Worm (Caenorhabditis elegans) whole organism, late embryonic: ENCODE data around the gene M01B2.13.
"Not testable (repeated sequence)": the region's sequence is repeated elsewhere in the genome, so short reads cannot be mapped to it uniquely, and the experiment has no call there.

Experiments used
- C08G9.2 ChIP-seq: sonication (generic microtip); optimal IDR thresholded peaks from 2 replicates; lab custom pipeline; 2016; ENCODE audit warnings: mild to moderate bottlenecking, missing genetic modification characterization, moderate library complexity, missing compliant biosample characterization
- C38D4.7 ChIP-seq: fragments of 200-800 bp; sonication (Bioruptor generic); optimal IDR thresholded peaks from 2 replicates; lab custom pipeline; 2018; ENCODE audit warnings: mild to moderate bottlenecking, missing genetic modification characterization, moderate library complexity, missing compliant biosample characterization
- F13H6.1 ChIP-seq: sonication (generic microtip); optimal IDR thresholded peaks from 2 replicates; lab custom pipeline; 2016; ENCODE audit warnings: missing genetic modification characterization, missing compliant biosample characterization
- K02D7.2 ChIP-seq: sonication (generic microtip); optimal IDR thresholded peaks from 2 replicates; lab custom pipeline; 2017; ENCODE audit warnings: mild to moderate bottlenecking, missing genetic modification characterization, missing compliant biosample characterization
- K09A11.1 ChIP-seq: sonication (generic microtip); optimal IDR thresholded peaks from 2 replicates; lab custom pipeline; 2017; ENCODE audit warnings: antibody characterized with exemption, mild to moderate bottlenecking, missing genetic modification characterization, missing compliant biosample characterization; ENCODE audit not compliant: insufficient read depth
- Y22D7AL.16 ChIP-seq: sonication (generic microtip); optimal IDR thresholded peaks from 2 replicates; lab custom pipeline; 2016; ENCODE audit warnings: missing genetic modification characterization, missing compliant biosample characterization
- ama-1 ChIP-seq: fragments of 150-350 bp; optimal IDR thresholded peaks from 2 replicates; lab custom pipeline; 2014
- ceh-14 ChIP-seq: sonication (generic microtip); optimal IDR thresholded peaks from 2 replicates; lab custom pipeline; 2016; ENCODE audit warnings: missing genotype, missing genetic modification characterization, missing compliant biosample characterization
- ceh-22 ChIP-seq: sonication (generic microtip); optimal IDR thresholded peaks from 2 replicates; lab custom pipeline; 2017; ENCODE audit warnings: missing biosample characterization, missing genetic modification characterization
- ceh-24 ChIP-seq: sonication (generic microtip); optimal IDR thresholded peaks from 2 replicates; lab custom pipeline; 2016; ENCODE audit warnings: mild to moderate bottlenecking, missing genetic modification characterization, missing compliant biosample characterization
- ceh-34 ChIP-seq: sonication (generic microtip); optimal IDR thresholded peaks from 2 replicates; lab custom pipeline; 2016; ENCODE audit warnings: mild to moderate bottlenecking, missing genetic modification characterization, missing compliant biosample characterization
- ceh-48 ChIP-seq: sonication (generic microtip); optimal IDR thresholded peaks from 2 replicates; lab custom pipeline; 2016; ENCODE audit warnings: missing genetic modification characterization, inconsistent platforms, missing compliant biosample characterization
- ceh-6 ChIP-seq: fragments of 200-800 bp; sonication (Bioruptor generic); optimal IDR thresholded peaks from 2 replicates; lab custom pipeline; 2018; ENCODE audit warnings: mild to moderate bottlenecking, missing genetic modification characterization, missing compliant biosample characterization
- elt-2 ChIP-seq: sonication (generic microtip); optimal IDR thresholded peaks from 2 replicates; lab custom pipeline; 2016; ENCODE audit warnings: missing genetic modification reagents, missing genetic modification characterization, missing compliant biosample characterization
- elt-4 ChIP-seq: sonication (generic microtip); optimal IDR thresholded peaks from 2 replicates; lab custom pipeline; 2016; ENCODE audit warnings: missing genetic modification characterization, missing compliant biosample characterization
- ets-4 ChIP-seq: sonication (generic microtip); optimal IDR thresholded peaks from 2 replicates; lab custom pipeline; 2016; ENCODE audit warnings: missing genetic modification characterization, missing compliant biosample characterization
- fax-1 ChIP-seq: sonication (generic microtip); optimal IDR thresholded peaks from 2 replicates; lab custom pipeline; 2016; ENCODE audit warnings: missing genotype, missing genetic modification characterization, missing compliant biosample characterization
- fkh-10 ChIP-seq: fragments of 150-350 bp; optimal IDR thresholded peaks from 2 replicates; lab custom pipeline; 2014; ENCODE audit warnings: missing biosample characterization, missing genetic modification reagents, missing genetic modification characterization
- hlh-15 ChIP-seq: sonication (generic microtip); optimal IDR thresholded peaks from 2 replicates; lab custom pipeline; 2016; ENCODE audit warnings: missing genetic modification characterization, missing compliant biosample characterization
- hlh-30 ChIP-seq: sonication (generic microtip); optimal IDR thresholded peaks from 2 replicates; lab custom pipeline; 2017; ENCODE audit warnings: antibody characterized with exemption, missing genetic modification characterization, missing compliant biosample characterization; ENCODE audit not compliant: insufficient read depth
- hlh-6 ChIP-seq: sonication (generic microtip); optimal IDR thresholded peaks from 2 replicates; lab custom pipeline; 2016; ENCODE audit warnings: missing genotype, missing genetic modification characterization, missing compliant biosample characterization
- lin-11 ChIP-seq: fragments of 200-800 bp; sonication (Bioruptor generic); optimal IDR thresholded peaks from 2 replicates; lab custom pipeline; 2018; ENCODE audit warnings: mild to moderate bottlenecking, missing genetic modification characterization, missing compliant biosample characterization
- nhr-232 ChIP-seq: sonication (generic microtip); optimal IDR thresholded peaks from 2 replicates; lab custom pipeline; 2016; ENCODE audit warnings: missing genetic modification characterization, missing compliant biosample characterization
- pat-9 ChIP-seq: fragments of 200-800 bp; sonication (Bioruptor generic); optimal IDR thresholded peaks from 2 replicates; lab custom pipeline; 2018; ENCODE audit warnings: mild to moderate bottlenecking, missing genetic modification characterization, moderate library complexity, missing compliant biosample characterization
- pha-2 ChIP-seq: sonication (generic microtip); optimal IDR thresholded peaks from 2 replicates; lab custom pipeline; 2017; ENCODE audit warnings: mild to moderate bottlenecking, missing genetic modification characterization, missing compliant biosample characterization
- ref-2 ChIP-seq: sonication (generic microtip); optimal IDR thresholded peaks from 2 replicates; lab custom pipeline; 2016; ENCODE audit warnings: missing genetic modification characterization, missing compliant biosample characterization
- rnt-1 ChIP-seq: sonication (generic microtip); optimal IDR thresholded peaks from 2 replicates; lab custom pipeline; 2016; ENCODE audit warnings: missing genetic modification characterization, missing compliant biosample characterization
- sdc-2 ChIP-seq: sonication (generic microtip); optimal IDR thresholded peaks from 2 replicates; lab custom pipeline; 2016; ENCODE audit warnings: missing genotype, missing genetic modification characterization, missing compliant biosample characterization
- sox-4 ChIP-seq: sonication (generic microtip); optimal IDR thresholded peaks from 2 replicates; lab custom pipeline; 2017; ENCODE audit warnings: mild to moderate bottlenecking, missing genetic modification characterization, inconsistent platforms, missing compliant biosample characterization
- ttx-3 ChIP-seq: sonication (generic microtip); optimal IDR thresholded peaks from 2 replicates; lab custom pipeline; 2016; ENCODE audit warnings: missing genetic modification reagents, missing genetic modification characterization, missing compliant biosample characterization
- unc-3 ChIP-seq, 2 experiments: fragments of 200-800 bp in 1 of 2; sonication (Bioruptor generic) in 1 of 2; sonication (generic microtip) in 1 of 2; conservative IDR thresholded peaks in 1 of 2; optimal IDR thresholded peaks in 1 of 2; 2 replicates each; pipeline versions ENCODE4 v1.3.6 to Lab custom; 2016 to 2022; ENCODE audit warnings: missing compliant biosample characterization in 2 of 2, missing genetic modification characterization in 2 of 2, missing genetic modification reagents in 1 of 2
- unc-42 ChIP-seq: sonication (generic microtip); optimal IDR thresholded peaks from 2 replicates; lab custom pipeline; 2016; ENCODE audit warnings: missing genotype, missing genetic modification characterization, missing compliant biosample characterization
- unc-86 ChIP-seq: sonication (generic microtip); optimal IDR thresholded peaks from 2 replicates; lab custom pipeline; 2016; ENCODE audit warnings: missing genetic modification characterization, missing compliant biosample characterization

M01B2.13 gene

DNA sequence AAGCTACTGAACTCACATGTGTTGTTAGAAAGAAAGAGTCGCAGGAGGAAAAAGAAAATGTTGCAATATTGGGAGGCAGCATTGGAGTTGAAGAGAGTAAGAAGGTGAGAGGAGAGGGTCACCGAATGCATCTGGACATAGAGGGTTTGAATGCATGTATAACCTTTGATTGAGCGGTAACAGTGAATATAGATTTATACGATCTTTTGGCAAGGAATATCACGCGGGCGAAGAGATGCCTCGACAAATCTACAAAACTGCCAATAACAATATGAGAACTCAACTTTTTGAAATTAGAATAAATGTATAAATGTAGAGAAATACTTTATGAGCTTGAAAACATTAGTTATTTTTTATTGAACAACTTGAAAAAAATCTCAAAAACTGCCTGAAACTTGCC lies 3.4 kb downstream of the M01B2.13 start, which contains the start of gene M01B2.10:
TSS of gene M01B2.10 (minus strand) at position 101 of the 400 bp plus-strand sequence.
- not testable (repeated sequence) for TF ChIP-seq ceh-34; ceh-14 (tag; lab: Kevin White, UChicago); sox-4 (tag; lab: Kevin White, UChicago)

- TF ChIP-seq fkh-10 (GFP tag; lab: Kevin White, UChicago) (no peak), nhr-232 (tag; lab: Kevin White, UChicago) (no peak), unc-86 (tag; lab: Kevin White, UChicago) (no peak), pha-2 (tag; lab: Kevin White, UChicago) (no peak), sdc-2 (no peak), hlh-30 (tag; lab: Kevin White, UChicago) (no peak), pat-9 (no peak), lin-11 (tag; lab: Kevin White, UChicago) (no peak), hlh-15 (tag; lab: Kevin White, UChicago) (no peak)
These were observed 5.8 kb downstream of the M01B2.13 start, which contains the start of gene M01B2.8 for ce11 chrV:15259904-15260303. Gene M01B2.8 (plus strand): TSS chrV:15260204.

- no peak for TF ChIP-seq sdc-2
- no peak for TF ChIP-seq ceh-14 (tag; lab: Kevin White, UChicago)
- TF ChIP-seq ets-4 = no peak
- no peak for TF ChIP-seq ref-2 (tag; lab: Kevin White, UChicago)
- no peak for TF ChIP-seq Y22D7AL.16
- TF ChIP-seq unc-86 (tag; lab: Kevin White, UChicago) = no peak
- TF ChIP-seq ceh-22 (tag; lab: Kevin White, UChicago) = no peak
- TF ChIP-seq rnt-1 (tag; lab: Kevin White, UChicago) = no peak
- no peak for TF ChIP-seq ama-1 (lab: Kevin White, UChicago)
- TF ChIP-seq fax-1 = no peak
- TF ChIP-seq K02D7.2 (tag; lab: Kevin White, UChicago) = no peak
- TF ChIP-seq unc-3 (GFP tag; conservative IDR thresholded peaks at IDR 0.05; lab: Robert Waterston, UW) = no peak
- TF ChIP-seq unc-3 (tag; optimal IDR thresholded peaks at IDR 0.05; lab: Kevin White, UChicago) = no peak
- no peak for TF ChIP-seq C08G9.2 (tag; lab: Kevin White, UChicago)
These were observed 6.7 kb downstream of the M01B2.13 start, which contains the start of gene srsx-37 for ce11 chrV:15259049-15259448. Gene srsx-37 (minus strand): TSS chrV:15259149.

ce11 chrV:15256669-15257068 lies 9.0 kb downstream of the M01B2.13 start, which contains the start of gene srsx-39:
Gene srsx-39 (minus strand): TSS chrV:15256769.
- not testable (repeated sequence) for TF ChIP-seq C38D4.7 (GFP tag; lab: Kevin White, UChicago); elt-4 (tag; lab: Kevin White, UChicago); ttx-3 (tag; lab: Kevin White, UChicago)

DNA sequence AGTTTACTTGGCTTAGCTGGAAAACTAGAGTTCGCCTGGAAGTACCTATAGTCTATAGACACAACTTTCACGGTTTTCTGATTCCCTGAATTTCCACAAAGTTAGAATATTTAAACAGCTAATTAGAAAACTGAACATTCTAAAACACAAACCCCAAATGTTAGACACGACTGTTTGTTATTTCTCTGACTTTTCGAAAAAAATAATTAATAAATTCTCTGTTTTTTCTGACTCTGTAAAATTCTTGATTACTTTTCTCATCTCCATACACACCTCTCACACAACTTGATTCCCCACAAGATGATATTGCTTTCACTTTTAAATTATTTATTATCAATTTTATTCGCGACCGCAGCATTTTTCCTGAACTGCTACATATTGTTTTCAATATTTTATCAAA lies 12.2 kb downstream of the M01B2.13 start, which contains the start of gene srbc-75:
TSS of gene srbc-75 (plus strand) at position 301 of the 400 bp plus-strand sequence.
- TF ChIP-seq unc-42 (tag; lab: Kevin White, UChicago) (no peak), elt-4 (tag; lab: Kevin White, UChicago) (no peak), ceh-6 (GFP tag; lab: Kevin White, UChicago) (no peak), ref-2 (tag; lab: Kevin White, UChicago) (no peak), ceh-24 (no peak), ceh-22 (tag; lab: Kevin White, UChicago) (no peak), C08G9.2 (tag; lab: Kevin White, UChicago) (no peak), K02D7.2 (tag; lab: Kevin White, UChicago) (no peak), hlh-6 (no peak), ceh-34 (no peak), K09A11.1 (tag; lab: Kevin White, UChicago) (no peak)

ce11 chrV:15252082-15252481 lies 13.6 kb downstream of the M01B2.13 start, which contains the start of gene srbc-76:
Gene srbc-76 (plus strand): TSS chrV:15252382.
- no peak for TF ChIP-seq rnt-1 (tag; lab: Kevin White, UChicago)
- TF ChIP-seq elt-2 (tag; lab: Kevin White, UChicago) = no peak
- TF ChIP-seq unc-3 (GFP tag; conservative IDR thresholded peaks at IDR 0.05; lab: Robert Waterston, UW) = no peak
- TF ChIP-seq unc-3 (tag; optimal IDR thresholded peaks at IDR 0.05; lab: Kevin White, UChicago) = no peak
- TF ChIP-seq ceh-48 = no peak
- no peak for TF ChIP-seq F13H6.1 (tag; lab: Kevin White, UChicago)
- TF ChIP-seq ceh-34 = no peak
- TF ChIP-seq ref-2 (tag; lab: Kevin White, UChicago) = no peak
- TF ChIP-seq, all 69 proteins: peak for 0
